Worm (Caenorhabditis elegans) whole organism, L4/young adult: ENCODE measurements around the gene srbc-20.

Experiments used
- W03F9.2 ChIP-seq: fragments of 150-350 bp; optimal IDR thresholded peaks from 2 replicates; lab custom pipeline; 2014; ENCODE audit warnings: missing biosample characterization, missing genetic modification characterization
- dao-5 ChIP-seq: sonication (generic microtip); optimal IDR thresholded peaks from 2 replicates; lab custom pipeline; 2016; ENCODE audit warnings: missing genotype, missing genetic modification characterization, moderate library complexity, missing compliant biosample characterization
- him-1 ChIP-seq: sonication (generic microtip); optimal IDR thresholded peaks from 2 replicates; lab custom pipeline; 2016; ENCODE audit warnings: missing genotype, missing genetic modification reagents, missing genetic modification characterization, missing compliant biosample characterization

ce11 chrV:2177307-2177764 lies 30.4 kb downstream of the srbc-20 start, which contains the start of gene srbc-17:
- TF ChIP-seq W03F9.2, result no peak
- TF ChIP-seq him-1, result no peak
- TF ChIP-seq dao-5 (tag; lab: Kevin White, UChicago), result no peak
